Worm (Caenorhabditis elegans): ENCODE measurements around the gene F43D2.7.

The F43D2.7 gene

DNA sequence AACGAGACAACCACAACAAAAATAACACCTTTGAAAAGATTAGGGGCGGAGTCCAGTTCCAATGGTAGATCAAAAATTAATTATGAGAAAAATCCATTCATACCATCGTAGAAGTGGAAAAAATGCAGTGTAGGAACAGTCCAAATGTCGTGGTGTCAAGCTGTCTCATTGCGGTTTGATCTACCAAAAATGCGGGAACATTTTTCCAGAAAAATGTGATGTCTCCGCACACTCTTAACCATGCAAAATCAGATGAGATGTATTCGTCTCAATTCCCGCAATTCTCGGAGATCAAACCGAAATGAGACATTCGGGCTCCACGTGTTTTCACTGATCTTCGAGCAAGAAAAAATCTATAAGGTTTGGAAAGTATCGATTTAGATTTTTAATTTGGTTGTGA, 45.9 kb downstream of the F43D2.7 start:
- no peak for TF ChIP-seq egl-13 (tag; optimal IDR thresholded peaks at IDR 0.05)
- no peak for TF ChIP-seq efl-3 (GFP tag; optimal IDR thresholded peaks at IDR 0.05)
- TF ChIP-seq nhr-11 (tag; optimal IDR thresholded peaks at IDR 0.05): no peak
- TF ChIP-seq dpl-1 (GFP tag; optimal IDR thresholded peaks at IDR 0.05): no peak
- no peak for TF ChIP-seq nhr-71 (tag; optimal IDR thresholded peaks at IDR 0.05)
- TF ChIP-seq nhr-84 (tag; optimal IDR thresholded peaks at IDR 0.05): no peak
- TF ChIP-seq Y116A8C.19 (tag; optimal IDR thresholded peaks at IDR 0.05; ENCODE audit: borderline replicate concordance): no peak
- no peak for TF ChIP-seq hpl-2 (GFP tag; optimal IDR thresholded peaks at IDR 0.05)
- no peak for TF ChIP-seq nhr-76 (tag; optimal IDR thresholded peaks at IDR 0.05)
- no peak for TF ChIP-seq aha-1 (tag; optimal IDR thresholded peaks at IDR 0.05)
- TF ChIP-seq C04F5.9 (tag; optimal IDR thresholded peaks at IDR 0.05): no peak
- no peak for TF ChIP-seq mab-9 (GFP tag; IDR thresholded peaks at IDR 0.05)

All from whole organism, L1 larva.